Worm (Caenorhabditis elegans) whole organism, midembryonic: ENCODE measurements around the gene emg-1.
A peak's percentile ranks its signal among the peaks of the same experiment; 100 is the strongest.

ENCODE experiments used
- T22C8.4 ChIP-seq: fragments of 200-800 bp; sonication (Bioruptor generic); IDR thresholded peaks from 2 replicates; pipeline ENCODE4 v1.3.6; 2022; ENCODE audit warnings: missing genetic modification characterization, missing compliant biosample characterization
- cog-1 ChIP-seq: sonication (generic microtip); optimal IDR thresholded peaks from 2 replicates; lab custom pipeline; 2016; ENCODE audit warnings: missing genetic modification characterization, missing compliant biosample characterization
- flt-1 ChIP-seq: fragments of 200-800 bp; sonication (Bioruptor generic); IDR thresholded peaks from 2 replicates; pipeline ENCODE4 v1.3.6; 2022; ENCODE audit warnings: missing genetic modification characterization, missing compliant biosample characterization
- klf-2 ChIP-seq: fragments of 200-800 bp; sonication (Bioruptor generic); conservative IDR thresholded peaks from 2 replicates; pipeline ENCODE4 v1.3.6; 2022; ENCODE audit warnings: missing genetic modification reagents, missing genetic modification characterization, missing compliant biosample characterization
- med-1 ChIP-seq: sonication (generic microtip); optimal IDR thresholded peaks from 2 replicates; lab custom pipeline; 2017; ENCODE audit warnings: missing genetic modification characterization, mild to moderate bottlenecking, missing compliant biosample characterization, antibody characterized with exemption, missing genetic modification reagents; ENCODE audit not compliant: insufficient read depth
- ref-1 ChIP-seq: fragments of 200-800 bp; sonication (Bioruptor generic); conservative IDR thresholded peaks from 2 replicates; pipeline ENCODE4 v1.3.6; 2022; ENCODE audit warnings: missing genetic modification reagents, missing genetic modification characterization, missing compliant biosample characterization
- tab-1 ChIP-seq: fragments of 200-800 bp; sonication (Bioruptor generic); IDR thresholded peaks from 2 replicates; pipeline ENCODE4 v1.3.6; 2022; ENCODE audit warnings: missing genetic modification characterization, missing compliant biosample characterization
- ztf-23 ChIP-seq: fragments of 200-800 bp; sonication (Bioruptor generic); IDR thresholded peaks from 2 replicates; pipeline ENCODE4 v1.3.6; 2022; ENCODE audit warnings: missing genetic modification reagents, missing genetic modification characterization, missing compliant biosample characterization
- ztf-29 ChIP-seq: fragments of 200-800 bp; sonication (Bioruptor generic); IDR thresholded peaks from 2 replicates; pipeline ENCODE4 v1.3.6; 2022; ENCODE audit warnings: missing genetic modification reagents, missing genetic modification characterization, missing compliant biosample characterization

emg-1 gene

DNA sequence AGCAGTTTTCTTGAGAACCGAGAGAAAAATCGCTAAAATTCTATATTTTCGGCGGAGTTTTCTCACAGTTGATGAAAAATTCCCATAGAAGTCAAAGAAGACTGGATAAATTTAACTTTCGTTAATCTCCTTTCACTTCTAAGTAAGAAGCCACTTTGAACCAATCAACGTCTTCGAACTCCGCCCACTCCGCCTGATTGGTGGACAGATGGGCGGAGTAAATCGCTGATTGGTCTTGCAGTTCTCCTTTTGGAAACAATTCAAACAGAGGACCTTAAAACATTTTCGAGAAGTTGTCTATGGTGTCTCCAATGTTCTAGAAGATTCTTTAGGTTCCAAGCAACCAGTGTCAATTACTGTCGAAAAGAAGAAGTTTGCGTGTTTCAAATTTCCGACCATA lies 9.1 kb downstream of the emg-1 start:
- TF ChIP-seq tab-1 (GFP tag; lab: Robert Waterston, UW): no peak
- TF ChIP-seq ztf-23 (GFP tag; lab: Robert Waterston, UW): no peak
- no peak for TF ChIP-seq flt-1
- TF ChIP-seq T22C8.4: no peak
- no peak for TF ChIP-seq klf-2 (GFP tag; lab: Robert Waterston, UW)
- TF ChIP-seq ztf-29 (GFP tag; lab: Robert Waterston, UW): no peak
- TF ChIP-seq ref-1: no peak

DNA sequence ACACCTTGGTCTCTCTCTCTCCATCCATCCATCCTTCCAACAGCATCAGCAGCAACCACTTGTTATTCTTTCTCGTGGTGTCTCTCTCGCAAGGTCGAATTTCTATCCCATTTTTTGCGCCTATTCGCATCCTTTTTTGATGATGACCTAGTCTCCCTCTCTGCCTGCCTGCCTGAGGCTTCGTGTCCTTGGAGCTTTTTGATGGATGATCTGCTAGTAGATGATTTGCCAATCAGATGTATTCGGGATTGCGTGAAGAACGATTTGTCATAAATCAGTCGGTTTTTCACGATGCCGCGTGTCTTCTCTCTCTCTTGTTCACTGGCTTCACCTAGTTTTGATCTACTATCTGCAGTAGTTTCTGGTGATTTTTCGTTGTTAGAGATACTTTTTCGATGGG lies 12.0 kb downstream of the emg-1 start:
- TF ChIP-seq ztf-29 (GFP tag; lab: Robert Waterston, UW): 0 out of 2 replicates have a peak, but pooled peaks have one; percentile 16
- TF ChIP-seq ztf-23 (GFP tag; lab: Robert Waterston, UW): no peak

DNA sequence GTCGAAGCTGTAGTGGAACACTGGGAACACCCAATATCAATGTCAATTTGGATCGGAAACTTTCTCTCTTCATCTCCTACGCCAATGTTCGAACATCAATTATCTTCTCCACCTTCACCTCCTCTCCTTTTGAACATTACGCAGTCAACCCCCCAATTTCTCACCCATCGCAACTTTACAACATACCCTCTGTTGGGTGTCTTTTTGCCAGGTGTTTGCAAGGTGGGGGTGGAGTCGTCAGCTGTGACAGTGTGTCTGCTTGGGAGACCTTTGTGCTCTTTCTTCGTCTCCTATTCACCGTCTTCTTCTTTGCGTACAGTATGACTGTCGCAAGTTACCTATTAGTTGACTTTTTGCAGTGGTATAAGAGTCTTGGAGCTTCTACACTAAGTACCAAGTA lies 17.3 kb downstream of the emg-1 start:
- no peak for TF ChIP-seq med-1 (GFP tag; lab: Kevin White, UChicago)
- TF ChIP-seq ztf-23 (GFP tag; lab: Robert Waterston, UW): no peak
- no peak for TF ChIP-seq tab-1 (GFP tag; lab: Robert Waterston, UW)
- TF ChIP-seq ref-1: no peak
- TF ChIP-seq klf-2 (GFP tag; lab: Robert Waterston, UW): no peak
- TF ChIP-seq cog-1 (tag; lab: Kevin White, UChicago): no peak
- TF ChIP-seq ztf-29 (GFP tag; lab: Robert Waterston, UW): no peak
- no peak for TF ChIP-seq T22C8.4
- no peak for TF ChIP-seq flt-1

DNA sequence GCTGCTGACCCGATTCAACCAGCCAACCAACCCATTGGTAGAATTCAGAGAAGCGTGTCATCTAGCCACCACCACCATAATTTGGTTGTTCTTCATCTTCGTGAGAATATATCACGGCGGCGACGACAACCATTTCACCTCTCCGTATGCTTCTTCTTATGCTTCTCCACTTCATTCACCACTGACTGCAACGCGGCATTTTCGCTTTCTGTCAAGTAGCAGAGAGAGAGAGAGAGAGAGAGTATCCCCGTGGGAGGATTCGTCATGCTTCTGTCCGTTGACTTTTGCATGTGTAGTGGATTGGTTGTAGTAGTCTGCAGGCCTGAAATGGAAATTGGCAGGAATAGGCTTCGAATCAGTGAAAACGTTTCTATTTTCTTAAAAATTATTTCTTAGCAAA lies 22.6 kb downstream of the emg-1 start:
- TF ChIP-seq tab-1 (GFP tag; lab: Robert Waterston, UW) (no peak), ztf-29 (GFP tag; lab: Robert Waterston, UW) (no peak), ref-1 (no peak), med-1 (GFP tag; lab: Kevin White, UChicago) (no peak), cog-1 (tag; lab: Kevin White, UChicago) (no peak), flt-1 (no peak), ztf-23 (GFP tag; lab: Robert Waterston, UW) (no peak), klf-2 (GFP tag; lab: Robert Waterston, UW) (no peak), T22C8.4 (no peak)

DNA sequence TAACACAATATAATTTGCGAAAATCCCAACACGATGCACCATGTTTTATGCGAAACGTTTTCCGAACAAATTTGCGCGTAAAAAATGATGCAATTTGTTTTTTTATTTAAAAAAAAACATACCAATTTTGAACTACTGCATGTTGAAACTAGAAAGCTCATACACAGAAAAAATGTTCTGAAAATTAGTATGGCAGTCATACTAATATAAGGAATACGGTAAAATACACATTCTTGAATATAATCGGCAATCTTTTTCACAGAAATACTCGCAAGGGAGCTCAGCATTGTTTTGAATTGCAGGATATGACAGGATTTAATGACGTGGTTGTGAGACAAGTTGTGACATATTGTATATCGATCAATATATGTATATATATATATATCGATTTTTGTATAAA lies 29.7 kb downstream of the emg-1 start, which contains the start of gene Y39A1A.16:
TSS of gene Y39A1A.16 (plus strand) at position 301 of the 400 bp plus-strand sequence.
- TF ChIP-seq cog-1 (tag; lab: Kevin White, UChicago): no peak
- no peak for TF ChIP-seq T22C8.4
- no peak for TF ChIP-seq ref-1
- no peak for TF ChIP-seq ztf-23 (GFP tag; lab: Robert Waterston, UW)
- no peak for TF ChIP-seq med-1 (GFP tag; lab: Kevin White, UChicago)
- TF ChIP-seq tab-1 (GFP tag; lab: Robert Waterston, UW): no peak
- TF ChIP-seq ztf-29 (GFP tag; lab: Robert Waterston, UW): no peak
- TF ChIP-seq flt-1: no peak
- TF ChIP-seq klf-2 (GFP tag; lab: Robert Waterston, UW): no peak

DNA sequence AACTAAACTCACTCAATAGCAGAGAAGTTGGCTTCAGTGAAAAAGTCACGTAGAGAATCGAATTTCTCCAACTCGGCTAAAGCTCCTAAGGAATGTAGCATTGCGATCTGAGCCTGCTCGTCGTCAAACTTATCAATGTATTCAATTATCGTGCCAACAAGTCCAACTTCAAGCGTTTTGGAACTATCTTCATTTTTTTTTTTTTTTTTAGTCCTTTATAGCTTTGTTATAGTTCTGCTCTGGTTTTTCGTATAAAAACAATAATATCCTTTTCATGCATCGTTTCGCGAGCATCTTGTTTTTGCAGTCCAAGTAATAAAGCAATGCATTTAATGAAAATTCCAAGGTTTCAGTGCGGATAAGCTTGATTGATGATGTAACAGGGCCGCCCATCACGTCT lies 39.7 kb downstream of the emg-1 start, which contains the start of gene Y39A1A.31:
TSS of gene Y39A1A.31 (minus strand) at position 101 of the 400 bp plus-strand sequence.
- TF ChIP-seq klf-2 (GFP tag; lab: Robert Waterston, UW): no peak

DNA sequence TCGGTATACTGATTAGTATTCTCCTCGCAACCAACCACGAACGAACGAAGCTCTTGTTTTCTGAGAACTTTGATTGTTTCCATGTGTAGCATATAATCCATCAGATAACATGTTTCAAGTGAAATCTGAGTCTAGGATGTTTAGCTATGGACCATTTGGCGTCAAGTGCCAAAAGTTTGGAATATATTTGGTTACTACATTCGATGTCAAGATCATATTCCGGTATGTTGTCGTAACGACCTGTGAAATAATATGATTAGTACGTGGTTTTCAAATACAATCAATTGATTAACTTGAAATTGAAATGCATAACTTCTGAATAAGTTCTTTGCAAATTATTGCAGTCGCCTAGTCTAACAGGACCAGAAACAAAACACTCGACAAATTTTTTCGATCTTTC lies 41.7 kb downstream of the emg-1 start, which contains the start of gene Y39A1A.17:
TSS of gene Y39A1A.17 (minus strand) at position 101 of the 400 bp plus-strand sequence.
- TF ChIP-seq T22C8.4: no peak
- no peak for TF ChIP-seq flt-1
- no peak for TF ChIP-seq ref-1

DNA sequence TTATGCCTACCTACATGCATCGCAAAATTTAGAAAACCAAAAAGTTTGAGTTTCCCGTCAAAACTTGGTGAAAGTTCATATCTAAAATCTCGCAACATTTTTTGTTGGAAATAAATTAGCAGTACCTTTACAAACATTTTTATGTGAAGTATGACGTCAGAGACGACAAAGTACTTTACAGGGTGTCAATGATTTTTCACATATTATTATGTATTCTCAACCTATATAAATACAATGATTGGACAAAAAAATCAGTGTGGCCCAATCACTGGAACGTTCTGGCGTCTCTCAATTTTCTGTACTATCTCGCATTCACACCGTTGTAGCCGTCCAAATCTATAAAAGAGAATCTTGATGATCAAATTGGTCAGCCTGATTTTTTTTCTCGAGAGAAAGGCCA lies 45.0 kb downstream of the emg-1 start, which contains the start of the genes Y39A1A.18 and fmo-3:
TSS of gene Y39A1A.18 (minus strand) at position 192 of the 400 bp plus-strand sequence.
TSS of gene fmo-3 (plus strand) at position 388 of the 400 bp plus-strand sequence.
- TF ChIP-seq ref-1 (no peak), ztf-29 (GFP tag; lab: Robert Waterston, UW) (no peak), med-1 (GFP tag; lab: Kevin White, UChicago) (no peak), T22C8.4 (no peak), flt-1 (no peak), tab-1 (GFP tag; lab: Robert Waterston, UW) (no peak), ztf-23 (GFP tag; lab: Robert Waterston, UW) (no peak)

DNA sequence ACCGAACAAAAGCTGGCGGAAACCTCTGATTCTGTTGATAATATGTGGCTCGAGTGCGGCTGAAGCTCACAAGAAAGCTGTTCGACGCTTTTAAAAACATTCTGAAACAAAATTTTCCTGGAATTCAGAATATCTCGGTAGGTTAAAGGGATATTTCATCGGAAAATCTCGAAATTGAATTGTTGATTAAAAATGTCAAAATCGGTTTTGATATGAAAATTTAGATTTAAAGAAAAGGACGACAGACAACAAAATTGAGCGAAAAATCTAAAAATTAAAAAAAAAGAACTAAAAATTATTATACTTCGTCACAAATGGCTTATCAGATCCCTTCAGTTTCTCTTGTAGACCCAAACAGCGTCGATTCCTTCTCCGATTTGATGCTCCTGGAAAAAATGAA lies 51.1 kb downstream of the emg-1 start, which contains the start of gene Y39A1A.20:
TSS of gene Y39A1A.20 (minus strand) at position 101 of the 400 bp plus-strand sequence.
- TF ChIP-seq ztf-29 (GFP tag; lab: Robert Waterston, UW): no peak
- TF ChIP-seq cog-1 (tag; lab: Kevin White, UChicago): no peak
- TF ChIP-seq T22C8.4: no peak
- no peak for TF ChIP-seq med-1 (GFP tag; lab: Kevin White, UChicago)
- TF ChIP-seq tab-1 (GFP tag; lab: Robert Waterston, UW): no peak
- TF ChIP-seq ztf-23 (GFP tag; lab: Robert Waterston, UW): no peak
- TF ChIP-seq ref-1: no peak
- no peak for TF ChIP-seq flt-1
- TF ChIP-seq klf-2 (GFP tag; lab: Robert Waterston, UW): no peak
